Worm (Caenorhabditis elegans) whole organism, mixed stage, embryonic: ENCODE data around the gene comt-4.

ENCODE experiments used
- blmp-1 ChIP-seq: fragments of 150-350 bp; optimal IDR thresholded peaks from 2 replicates; lab custom pipeline; 2014; ENCODE audit warnings: missing biosample characterization, missing genetic modification characterization
- ceh-43 ChIP-seq: fragments of 200-800 bp; sonication (Bioruptor generic); optimal IDR thresholded peaks from 2 replicates; lab custom pipeline; 2018; ENCODE audit warnings: mild to moderate bottlenecking, missing genetic modification characterization, moderate library complexity, missing compliant biosample characterization
- cnd-1 ChIP-seq: fragments of 200-800 bp; sonication (Bioruptor generic); optimal IDR thresholded peaks from 2 replicates; lab custom pipeline; 2018; ENCODE audit warnings: mild to moderate bottlenecking, missing genetic modification characterization, missing compliant biosample characterization
- elt-3 ChIP-seq: fragments of 150-350 bp; optimal IDR thresholded peaks from 2 replicates; lab custom pipeline; 2014; ENCODE audit warnings: missing biosample characterization, missing genetic modification characterization
- ham-2 ChIP-seq: fragments of 200-800 bp; sonication (Bioruptor generic); optimal IDR thresholded peaks from 2 replicates; lab custom pipeline; 2018; ENCODE audit warnings: mild to moderate bottlenecking, missing genetic modification characterization, missing compliant biosample characterization
- sptf-1 ChIP-seq: sonication (generic microtip); optimal IDR thresholded peaks from 2 replicates; lab custom pipeline; 2017; ENCODE audit warnings: mild to moderate bottlenecking, missing genetic modification characterization, moderate library complexity, missing compliant biosample characterization

- no peak for TF ChIP-seq blmp-1 (tag; lab: Kevin White, UChicago)
- no peak for TF ChIP-seq cnd-1 (tag; lab: Kevin White, UChicago)
- TF ChIP-seq ceh-43, result no peak
- no peak for TF ChIP-seq sptf-1 (tag; lab: Kevin White, UChicago)
- no peak for TF ChIP-seq elt-3
- TF ChIP-seq ham-2, result no peak
Observed at ce11 chrV:2057324-2057723, 7.3 kb upstream of the comt-4 start, which contains the start of gene comt-3.
